Worm (Caenorhabditis elegans): ENCODE measurements around the gene C02B8.6.

- TF ChIP-seq unc-62 (GFP tag; optimal IDR thresholded peaks at IDR 0.05), result no peak
- TF ChIP-seq nhr-11 (tag; optimal IDR thresholded peaks at IDR 0.05), result no peak
- no peak for TF ChIP-seq lin-15B (tag; optimal IDR thresholded peaks at IDR 0.05)
Measured at ce11 chrX:8083330-8083729, 52.8 kb downstream of the C02B8.6 start.
